Worm (Caenorhabditis elegans) whole organism, young adult: ENCODE results near the gene F40H3.3.

Source experiments
- ZK185.1 ChIP-seq: sonication (generic microtip); optimal IDR thresholded peaks from 2 replicates; lab custom pipeline; 2016; ENCODE audit warnings: mild to moderate bottlenecking, missing genetic modification characterization, missing compliant biosample characterization; ENCODE audit not compliant: poor library complexity, severe bottlenecking
- aptf-3 ChIP-seq: fragments of 200-800 bp; sonication (Bioruptor generic); IDR thresholded peaks from 2 replicates; pipeline ENCODE4 v1.3.6; 2022; ENCODE audit warnings: missing genetic modification characterization, missing compliant biosample characterization
- ceh-58 ChIP-seq: fragments of 200-800 bp; sonication (Bioruptor generic); IDR thresholded peaks from 2 replicates; pipeline ENCODE4 v1.3.6; 2022; ENCODE audit warnings: missing genetic modification characterization, missing compliant biosample characterization
- fkh-3 ChIP-seq: sonication (generic microtip); optimal IDR thresholded peaks from 2 replicates; lab custom pipeline; 2016; ENCODE audit warnings: mild to moderate bottlenecking, missing genetic modification characterization, missing compliant biosample characterization
- hlh-26 ChIP-seq: fragments of 200-800 bp; sonication (Bioruptor generic); conservative IDR thresholded peaks from 2 replicates; pipeline ENCODE4 v1.3.6; 2022; ENCODE audit warnings: missing genetic modification reagents, missing genetic modification characterization, missing compliant biosample characterization
- lin-40 ChIP-seq: sonication (generic microtip); optimal IDR thresholded peaks from 2 replicates; lab custom pipeline; 2016; ENCODE audit warnings: missing genetic modification characterization, mild to moderate bottlenecking, missing compliant biosample characterization, missing genotype, missing genetic modification reagents
- madf-8 ChIP-seq: fragments of 200-800 bp; sonication (Bioruptor generic); conservative IDR thresholded peaks from 2 replicates; pipeline ENCODE4 v1.3.6; 2022; ENCODE audit warnings: missing genetic modification reagents, missing genetic modification characterization, missing compliant biosample characterization
- repo-1 ChIP-seq: sonication (generic microtip); optimal IDR thresholded peaks from 2 replicates; lab custom pipeline; 2017; ENCODE audit warnings: mild to moderate bottlenecking, missing genetic modification characterization, missing compliant biosample characterization
- snpc-4 ChIP-seq, 5 experiments: fragments of 150-350 bp in 1 of 5; sonication (generic microtip) in 4 of 5; optimal IDR thresholded peaks; 2 replicates each; lab custom pipeline; 2014 to 2018; ENCODE audit warnings: missing genetic modification characterization in 5 of 5, missing biosample characterization in 3 of 5, antibody characterized with exemption in 2 of 5, mild to moderate bottlenecking in 2 of 5, missing compliant biosample characterization in 2 of 5, missing genotype in 2 of 5, moderate library complexity in 2 of 5, missing genetic modification reagents in 1 of 5
- unc-62 ChIP-seq: fragments of 150-350 bp; optimal IDR thresholded peaks from 2 replicates; lab custom pipeline; 2014; ENCODE audit warnings: missing biosample characterization, missing genetic modification reagents, missing genetic modification characterization
- ztf-3 ChIP-seq: fragments of 200-800 bp; sonication (Bioruptor generic); optimal IDR thresholded peaks from 2 replicates; lab custom pipeline; 2018; ENCODE audit warnings: mild to moderate bottlenecking, missing genetic modification characterization, missing compliant biosample characterization

ce11 chrII:6169156-6169555 is 2.2 kb upstream of the F40H3.3 start, which contains the start of gene hst-3.1:
- TF ChIP-seq ztf-3 (no peak), fkh-3 (tag; lab: Kevin White, UChicago) (no peak), hlh-26 (GFP tag; lab: Robert Waterston, UW) (no peak), aptf-3 (no peak), madf-8 (GFP tag; lab: Robert Waterston, UW) (no peak), lin-40 (tag; lab: Kevin White, UChicago) (no peak), unc-62 (no peak), ZK185.1 (tag; lab: Kevin White, UChicago) (no peak), ceh-58 (GFP tag; lab: Robert Waterston, UW) (no peak), repo-1 (no peak), snpc-4 (GFP tag; optimal IDR thresholded peaks at IDR 0.05; lab: Kevin White, UChicago) (no peak), snpc-4 (tag; optimal IDR thresholded peaks at IDR 0.05; lab: Kevin White, UChicago) (no peak)
